Fruit fly (Drosophila melanogaster) whole organism, wandering third instar larva: ENCODE results near the gene CG4267.
A peak's percentile ranks its signal among the peaks of the same experiment; 100 is the strongest.

Source experiments
- Abd-B ChIP-seq: fragments of >200 bp; optimal IDR thresholded peaks from 2 replicates; lab custom pipeline; 2017; ENCODE audit warnings: missing biosample characterization, missing genetic modification characterization
- CG32264 ChIP-seq: fragments of 200-800 bp; sonication (Bioruptor generic); optimal IDR thresholded peaks from 2 replicates; lab custom pipeline; 2016; ENCODE audit warnings: missing biosample characterization, missing genetic modification characterization
- CG9705 ChIP-seq: fragments of 200-800 bp; sonication (Bioruptor generic); optimal IDR thresholded peaks from 2 replicates; lab custom pipeline; 2018; ENCODE audit warnings: missing biosample characterization, mild to moderate bottlenecking, missing genetic modification characterization
- CrebA ChIP-seq: fragments of 200-800 bp; sonication (Bioruptor generic); optimal IDR thresholded peaks from 2 replicates; lab custom pipeline; 2016; ENCODE audit warnings: missing biosample characterization, mild to moderate bottlenecking, missing genetic modification characterization, borderline replicate concordance
- Dfd ChIP-seq: fragments of >200 bp; optimal IDR thresholded peaks from 2 replicates; lab custom pipeline; 2017; ENCODE audit warnings: missing biosample characterization, missing genetic modification characterization
- Dif ChIP-seq: fragments of 200-275, 200-300 bp; sonication (Bioruptor generic); optimal IDR thresholded peaks from 2 replicates; lab custom pipeline; 2018; ENCODE audit warnings: missing biosample characterization, missing genetic modification characterization; ENCODE audit not compliant: partially characterized antibody
- GATAd ChIP-seq: sonication (Bioruptor generic); optimal IDR thresholded peaks from 2 replicates; lab custom pipeline; 2016; ENCODE audit warnings: missing biosample characterization, missing genetic modification characterization
- HLH106 ChIP-seq: fragments of 200-800 bp; optimal IDR thresholded peaks from 3 replicates; lab custom pipeline; 2019; ENCODE audit warnings: missing biosample characterization, mild to moderate bottlenecking, missing genetic modification characterization, moderate library complexity
- Hnf4 ChIP-seq: fragments of 200-800 bp; sonication (Bioruptor generic); optimal IDR thresholded peaks from 2 replicates; lab custom pipeline; 2016; ENCODE audit warnings: missing biosample characterization, mild to moderate bottlenecking, missing genetic modification characterization
- Hr83 ChIP-seq: fragments of 200-300 bp; sonication (Bioruptor generic); optimal IDR thresholded peaks from 2 replicates; lab custom pipeline; 2016; ENCODE audit warnings: missing biosample characterization, mild to moderate bottlenecking, missing genetic modification characterization, moderate library complexity; ENCODE audit not compliant: poor library complexity, severe bottlenecking
- Jra ChIP-seq: sonication (Bioruptor generic); optimal IDR thresholded peaks from 2 replicates; lab custom pipeline; 2016; ENCODE audit warnings: missing biosample characterization, missing genetic modification characterization
- Mio ChIP-seq: sonication (Bioruptor generic); optimal IDR thresholded peaks from 2 replicates; lab custom pipeline; 2016; ENCODE audit warnings: missing biosample characterization, missing genetic modification characterization
- N ChIP-seq: fragments of >200 bp; optimal IDR thresholded peaks from 2 replicates; lab custom pipeline; 2018; ENCODE audit warnings: missing biosample characterization, missing external identifiers, missing genetic modification characterization
- OdsH ChIP-seq: fragments of 200-800 bp; sonication (Bioruptor generic); optimal IDR thresholded peaks from 2 replicates; lab custom pipeline; 2016; ENCODE audit warnings: missing biosample characterization, mild to moderate bottlenecking, missing genetic modification characterization
- Rel ChIP-seq, 2 experiments: fragments of 200-800 bp; sonication (Bioruptor generic) in 1 of 2; optimal IDR thresholded peaks; 2 replicates in 1 of 2; 3 replicates in 1 of 2; lab custom pipeline; 2016 to 2019; ENCODE audit warnings: mild to moderate bottlenecking in 2 of 2, missing biosample characterization in 2 of 2, missing genetic modification characterization in 2 of 2, moderate library complexity in 1 of 2
- Sp1 ChIP-seq: fragments of 200-800 bp; sonication (Bioruptor generic); optimal IDR thresholded peaks from 3 replicates; lab custom pipeline; 2019; ENCODE audit warnings: missing biosample characterization, mild to moderate bottlenecking, missing genetic modification characterization, moderate library complexity
- Vsx2 ChIP-seq: fragments of 200-300, 225-300 bp; sonication (Bioruptor generic); optimal IDR thresholded peaks from 2 replicates; lab custom pipeline; 2018; ENCODE audit warnings: missing biosample characterization, missing genetic modification characterization; ENCODE audit not compliant: partially characterized antibody
- br ChIP-seq: fragments of 200-800 bp; sonication (Bioruptor generic); optimal IDR thresholded peaks from 2 replicates; lab custom pipeline; 2016; ENCODE audit warnings: missing biosample characterization, missing genetic modification characterization
- brk ChIP-seq: fragments of 200-800 bp; sonication (Bioruptor generic); optimal IDR thresholded peaks from 2 replicates; lab custom pipeline; 2016; ENCODE audit warnings: missing biosample characterization, mild to moderate bottlenecking, missing genetic modification characterization
- dl ChIP-seq, 2 experiments: fragments of 175-275, 200-275 bp in 1 of 2; fragments of 200-275 bp in 1 of 2; sonication (Bioruptor generic); optimal IDR thresholded peaks; lab custom pipeline; 2018; ENCODE audit warnings: mild to moderate bottlenecking in 2 of 2, missing biosample characterization in 2 of 2, missing genetic modification characterization in 2 of 2, moderate library complexity in 2 of 2; ENCODE audit not compliant: partially characterized antibody in 2 of 2, insufficient read depth in 1 of 2
- dsf ChIP-seq: sonication (Bioruptor generic); optimal IDR thresholded peaks from 2 replicates; lab custom pipeline; 2016; ENCODE audit warnings: missing biosample characterization, missing genetic modification characterization, borderline replicate concordance
- ey ChIP-seq: fragments of 200-800 bp; sonication (Bioruptor generic); optimal IDR thresholded peaks from 2 replicates; lab custom pipeline; 2016; ENCODE audit warnings: missing biosample characterization, missing genetic modification characterization
- foxo ChIP-seq, 2 experiments: fragments of 200-800 bp; sonication (Bioruptor generic); optimal IDR thresholded peaks; 2 replicates in 1 of 2; 3 replicates in 1 of 2; lab custom pipeline; 2016 to 2017; ENCODE audit warnings: missing biosample characterization in 2 of 2, missing genetic modification characterization in 2 of 2
- fru ChIP-seq: fragments of 200-800 bp; sonication (Bioruptor generic); optimal IDR thresholded peaks from 3 replicates; lab custom pipeline; 2016; ENCODE audit warnings: missing biosample characterization, mild to moderate bottlenecking, missing genetic modification characterization
- h ChIP-seq: fragments of 200-800 bp; sonication (Bioruptor generic); optimal IDR thresholded peaks from 3 replicates; lab custom pipeline; 2016; ENCODE audit warnings: missing biosample characterization, mild to moderate bottlenecking, missing genetic modification characterization
- jim ChIP-seq: fragments of 175-275, 200-325 bp; sonication (Bioruptor generic); optimal IDR thresholded peaks from 2 replicates; lab custom pipeline; 2016; ENCODE audit warnings: missing biosample characterization, mild to moderate bottlenecking, missing genetic modification characterization
- psq ChIP-seq: fragments of 200-800 bp; sonication (Bioruptor generic); optimal IDR thresholded peaks from 3 replicates; lab custom pipeline; 2017; ENCODE audit warnings: missing biosample characterization, mild to moderate bottlenecking, missing genetic modification characterization, moderate library complexity
- rgr ChIP-seq: fragments of 200-800 bp; sonication (Bioruptor generic); optimal IDR thresholded peaks from 3 replicates; lab custom pipeline; 2016; ENCODE audit warnings: missing biosample characterization, mild to moderate bottlenecking, missing genetic modification characterization
- sage ChIP-seq: fragments of 200-800 bp; sonication (Bioruptor generic); optimal IDR thresholded peaks from 2 replicates; lab custom pipeline; 2016; ENCODE audit warnings: missing biosample characterization, mild to moderate bottlenecking, missing genetic modification characterization
- sv ChIP-seq: fragments of 200-800 bp; sonication (Bioruptor generic); optimal IDR thresholded peaks from 3 replicates; lab custom pipeline; 2016; ENCODE audit warnings: missing biosample characterization, missing genetic modification characterization
- tai ChIP-seq: sonication (Bioruptor generic); optimal IDR thresholded peaks from 2 replicates; lab custom pipeline; 2016; ENCODE audit warnings: missing biosample characterization, missing genetic modification characterization
- usp ChIP-seq: fragments of >200 bp; optimal IDR thresholded peaks from 2 replicates; lab custom pipeline; 2017; ENCODE audit warnings: missing biosample characterization, missing genetic modification characterization
- woc ChIP-seq: sonication (Bioruptor generic); optimal IDR thresholded peaks from 2 replicates; lab custom pipeline; 2016; ENCODE audit warnings: missing biosample characterization, mild to moderate bottlenecking, missing genetic modification characterization

Gene CG4267

dm6 chr2L:2202853-2203717 lies 39.1 kb upstream of the CG4267 start:
- TF ChIP-seq h (GFP tag; lab: Kevin White, UChicago) (peak; percentile 78), Dfd (GFP tag; lab: Kevin White, UChicago) (no peak), Jra (peak; percentile 64), Rel (GFP tag; optimal IDR thresholded peaks at IDR 0.05; lab: Kevin White, UChicago) (peak; percentile 42), Rel (tag; optimal IDR thresholded peaks at IDR 0.05; lab: Kevin White, UChicago) (peak; percentile 95), HLH106 (peak; percentile 10), tai (GFP tag; lab: Kevin White, UChicago) (peak; percentile 92), N (GFP tag; lab: Kevin White, UChicago) (no peak), CrebA (GFP tag; lab: Kevin White, UChicago) (peak; percentile 50), sage (GFP tag; lab: Kevin White, UChicago) (peak; percentile 60), Hr83 (GFP tag; lab: Kevin White, UChicago) (peak; percentile 78), Sp1 (GFP tag; lab: Kevin White, UChicago) (peak; percentile 26), CG9705 (GFP tag; lab: Kevin White, UChicago) (no peak), woc (no peak), br (GFP tag; lab: Kevin White, UChicago) (peak; percentile 46), Vsx2 (peak; percentile 77), OdsH (no peak), Dif (peak; percentile 93), Hnf4 (GFP tag; lab: Kevin White, UChicago) (peak; percentile 37), dl (GFP tag; optimal IDR thresholded peaks at IDR 0.05; lab: Kevin White, UChicago; ENCODE audit: insufficient read depth in 1 of 2, partially characterized antibody in 2 of 2) (peak; percentile 68 to 85), jim (GFP tag; lab: Kevin White, UChicago) (peak; percentile 66), dsf (GFP tag; lab: Kevin White, UChicago) (no peak), sv (GFP tag; lab: Kevin White, UChicago) (no peak), rgr (GFP tag; lab: Kevin White, UChicago) (peak; percentile 66), foxo (GFP tag; optimal IDR thresholded peaks at IDR 0.05; lab: Kevin White, UChicago) (peak in 1 of 2 experiments; percentile 44), CG32264 (no peak), psq (GFP tag; lab: Kevin White, UChicago) (peak; percentile 97), GATAd (GFP tag; lab: Kevin White, UChicago) (no peak), fru (GFP tag; lab: Kevin White, UChicago) (peak; percentile 91), ey (GFP tag; lab: Kevin White, UChicago) (peak; percentile 27)

dm6 chr2L:2206066-2206465 lies 36.1 kb upstream of the CG4267 start, which contains the start of gene CG31668:
Gene CG31668, minus strand, starts transcription at chr2L:2206166.
- TF ChIP-seq OdsH (no peak), dsf (GFP tag; lab: Kevin White, UChicago) (no peak), Sp1 (GFP tag; lab: Kevin White, UChicago) (no peak), N (GFP tag; lab: Kevin White, UChicago) (no peak), Rel (GFP tag; optimal IDR thresholded peaks at IDR 0.05; lab: Kevin White, UChicago) (no peak), Rel (tag; optimal IDR thresholded peaks at IDR 0.05; lab: Kevin White, UChicago) (no peak), HLH106 (no peak), br (GFP tag; lab: Kevin White, UChicago) (no peak), Dif (no peak), usp (no peak), Hr83 (GFP tag; lab: Kevin White, UChicago) (no peak), Hnf4 (GFP tag; lab: Kevin White, UChicago) (no peak), Dfd (GFP tag; lab: Kevin White, UChicago) (no peak), Abd-B (no peak), sv (GFP tag; lab: Kevin White, UChicago) (no peak), dl (GFP tag; optimal IDR thresholded peaks at IDR 0.05; lab: Kevin White, UChicago; ENCODE audit: insufficient read depth in 1 of 2, partially characterized antibody in 2 of 2) (no peak), GATAd (GFP tag; lab: Kevin White, UChicago) (no peak), Mio (no peak), psq (GFP tag; lab: Kevin White, UChicago) (no peak)

dm6 chr2L:2209002-2209401 lies 33.2 kb upstream of the CG4267 start, which contains the start of gene CG33124:
Gene CG33124, minus strand, starts transcription at chr2L:2209102.
- TF ChIP-seq h (GFP tag; lab: Kevin White, UChicago): no peak
- TF ChIP-seq brk (GFP tag; lab: Kevin White, UChicago): no peak
- TF ChIP-seq woc: no peak
- no peak for TF ChIP-seq Jra
- TF ChIP-seq jim (GFP tag; lab: Kevin White, UChicago): no peak
- no peak for TF ChIP-seq tai (GFP tag; lab: Kevin White, UChicago)
- TF ChIP-seq br (GFP tag; lab: Kevin White, UChicago): no peak
- TF ChIP-seq, all 38 proteins: peak for 0
